Fruit fly (Drosophila melanogaster): Measurements from ENCODE around the gene can.
A peak's percentile ranks its signal among the peaks of the same experiment; 100 is the strongest.

Gene can

dm6 chr3L:10227094-10227493, 39.8 kb downstream of the can start:
- TF ChIP-seq Eip93F (GFP tag; optimal IDR thresholded peaks at IDR 0.05) (no peak), Ets96B (tag; optimal IDR thresholded peaks at IDR 0.05) (peak; percentile 36), CG16779 (tag; optimal IDR thresholded peaks at IDR 0.05) (no peak), Hr38 (GFP tag; optimal IDR thresholded peaks at IDR 0.05) (no peak), vri (GFP tag; optimal IDR thresholded peaks at IDR 0.05) (peak; percentile 14), CG6792 (GFP tag; optimal IDR thresholded peaks at IDR 0.05) (peak; percentile 28), CG3919 (GFP tag; optimal IDR thresholded peaks at IDR 0.05) (peak; percentile 36), CG6854 (GFP tag; optimal IDR thresholded peaks at IDR 0.05) (no peak), Ets21C (GFP tag; optimal IDR thresholded peaks at IDR 0.05) (peak; percentile 23), CG11294 (GFP tag; IDR thresholded peaks at IDR 0.05) (no peak), esn (GFP tag; optimal IDR thresholded peaks at IDR 0.05) (peak; percentile 33), Eip78C (GFP tag) (peak; percentile 67), svp (GFP tag) (peak; percentile 76), dsx (GFP tag; optimal IDR thresholded peaks at IDR 0.05; ENCODE audit: poor library complexity, severe bottlenecking) (peak; percentile 11), CG15336 (GFP tag; IDR thresholded peaks at IDR 0.05) (no peak), CG8632 (GFP tag; optimal IDR thresholded peaks at IDR 0.05) (no peak), Lpt (GFP tag; optimal IDR thresholded peaks at IDR 0.05) (no peak), acj6 (GFP tag; optimal IDR thresholded peaks at IDR 0.05) (peak; percentile 4), Eip75B (GFP tag; optimal IDR thresholded peaks at IDR 0.05) (peak; percentile 38), CG6276 (GFP tag; optimal IDR thresholded peaks at IDR 0.05) (no peak), CG8319 (GFP tag; optimal IDR thresholded peaks at IDR 0.05) (no peak), CG9139 (GFP tag; optimal IDR thresholded peaks at IDR 0.05) (no peak), Hr39 (GFP tag; optimal IDR thresholded peaks at IDR 0.05) (peak; percentile 39), CG6163 (GFP tag; IDR thresholded peaks at IDR 0.05) (peak; percentile 63; the same call in 1 of the 3 replicates), CG31627 (GFP tag; optimal IDR thresholded peaks at IDR 0.05) (peak; percentile 39), CG10631 (GFP tag; optimal IDR thresholded peaks at IDR 0.05) (no peak), ss (GFP tag; optimal IDR thresholded peaks at IDR 0.05) (peak in 1 of 2 experiments; percentile 41), CG11762 (GFP tag; optimal IDR thresholded peaks at IDR 0.05; ENCODE audit: insufficient read depth) (no peak), CG6808 (GFP tag; optimal IDR thresholded peaks at IDR 0.05) (peak; percentile 8), net (GFP tag; optimal IDR thresholded peaks at IDR 0.05) (no peak), Sox15 (GFP tag; optimal IDR thresholded peaks at IDR 0.05) (no peak), salr (GFP tag; optimal IDR thresholded peaks at IDR 0.05) (no peak), fd59A (GFP tag; optimal IDR thresholded peaks at IDR 0.05) (peak; percentile 16), spab (GFP tag; optimal IDR thresholded peaks at IDR 0.05) (peak; percentile 16), fd85E (GFP tag; optimal IDR thresholded peaks at IDR 0.05) (no peak), CG3032 (tag; optimal IDR thresholded peaks at IDR 0.05) (peak; percentile 25), eg (GFP tag; IDR thresholded peaks at IDR 0.05) (0 out of 3 replicates have a peak, but pooled peaks have one; percentile 16), fkh (GFP tag; optimal IDR thresholded peaks at IDR 0.05) (no peak), Met (GFP tag; optimal IDR thresholded peaks at IDR 0.05) (peak; percentile 51), Gug (GFP tag; IDR thresholded peaks at IDR 0.05) (no peak), CG11902 (GFP tag; optimal IDR thresholded peaks at IDR 0.05) (no peak), lz (GFP tag; optimal IDR thresholded peaks at IDR 0.05) (peak; percentile 33), topi (GFP tag; optimal IDR thresholded peaks at IDR 0.05) (peak; percentile 31), CG10669 (GFP tag; optimal IDR thresholded peaks at IDR 0.05) (peak; percentile 40), Hr4 (GFP tag; optimal IDR thresholded peaks at IDR 0.05) (no peak), Sox14 (GFP tag; optimal IDR thresholded peaks at IDR 0.05) (peak; percentile 18), CG32006 (GFP tag; optimal IDR thresholded peaks at IDR 0.05) (no peak), Sox102F (GFP tag; optimal IDR thresholded peaks at IDR 0.05) (no peak), CG34406 (GFP tag; optimal IDR thresholded peaks at IDR 0.05) (no peak), CG4318 (GFP tag; optimal IDR thresholded peaks at IDR 0.05) (no peak), CG7368 (GFP tag; optimal IDR thresholded peaks at IDR 0.05) (no peak), Smox (GFP tag; optimal IDR thresholded peaks at IDR 0.05) (peak; percentile 44), pdm3 (GFP tag; optimal IDR thresholded peaks at IDR 0.05) (peak; percentile 13)

All from whole organism, prepupa.